Worm (Caenorhabditis elegans): Measurements from ENCODE around the gene srxa-7.

The srxa-7 gene

DNA sequence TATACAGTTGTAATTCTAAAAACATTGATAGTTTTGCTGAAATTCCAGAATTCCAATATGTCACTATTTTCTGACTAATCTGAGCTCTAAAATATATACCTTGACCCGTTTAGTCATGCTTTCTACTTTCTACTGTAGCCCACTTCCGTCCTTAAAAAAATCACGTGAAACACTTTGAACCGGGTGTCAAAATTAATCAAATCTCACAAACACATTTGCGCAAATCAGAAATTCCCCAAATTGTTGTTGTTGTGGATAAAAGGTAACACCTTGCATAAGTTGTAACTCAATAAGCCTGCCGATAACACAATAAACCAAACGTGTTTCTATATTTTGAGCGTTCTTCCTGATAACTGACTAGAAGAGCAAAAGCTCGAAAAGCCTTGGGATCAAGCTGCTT lies at the start of gene srxa-7:
TSS of gene srxa-7 (plus strand) at position 301 of the 400 bp plus-strand sequence.
- TF ChIP-seq madf-3 (GFP tag; IDR thresholded peaks at IDR 0.05) (no peak), madf-8 (GFP tag; conservative IDR thresholded peaks at IDR 0.05) (no peak), dpl-1 (GFP tag; optimal IDR thresholded peaks at IDR 0.05) (no peak), ztf-3 (GFP tag; optimal IDR thresholded peaks at IDR 0.05) (no peak), ztf-25 (GFP tag; IDR thresholded peaks at IDR 0.05) (no peak), ekl-4 (GFP tag; IDR thresholded peaks at IDR 0.05) (no peak), lag-1 (GFP tag; IDR thresholded peaks at IDR 0.05) (no peak)

- TF ChIP-seq lsl-1 (GFP tag; optimal IDR thresholded peaks at IDR 0.05) (no peak), hmg-1.2 (GFP tag; IDR thresholded peaks at IDR 0.05) (no peak), attf-5 (GFP tag; optimal IDR thresholded peaks at IDR 0.05) (no peak), ztf-25 (GFP tag; IDR thresholded peaks at IDR 0.05) (no peak)
Observed at ce11 chrV:16258142-16258541, 49.2 kb upstream of the srxa-7 start, which contains the start of gene nhr-218. TSS of gene nhr-218 (plus strand) at chrV:16258442.

DNA sequence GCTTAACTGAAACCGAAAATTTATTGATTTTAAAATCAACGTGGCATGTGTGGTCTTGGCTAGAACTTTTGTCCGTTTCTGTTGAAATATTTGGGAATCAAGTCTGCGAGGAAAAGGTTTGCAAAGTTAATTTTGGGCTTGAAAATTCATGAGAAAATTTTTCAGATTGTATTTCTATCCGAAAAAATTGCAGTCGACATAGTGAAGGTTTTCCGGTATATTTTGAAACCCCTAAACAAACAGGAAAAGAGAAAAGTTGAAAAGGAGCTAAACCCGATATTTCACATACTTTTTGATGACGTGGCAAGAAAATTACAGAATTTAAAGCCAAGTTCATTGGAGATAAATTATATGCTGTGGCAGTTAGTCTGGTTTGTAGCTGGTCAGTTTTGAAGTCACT lies 47.7 kb upstream of the srxa-7 start, which contains the start of gene nhr-127:
TSS of gene nhr-127 (plus strand) at position 301 of the 400 bp plus-strand sequence.
- TF ChIP-seq fkh-3 (tag; optimal IDR thresholded peaks at IDR 0.05) (no peak), attf-5 (GFP tag; optimal IDR thresholded peaks at IDR 0.05) (no peak), nhr-120 (GFP tag; IDR thresholded peaks at IDR 0.05) (no peak)

DNA sequence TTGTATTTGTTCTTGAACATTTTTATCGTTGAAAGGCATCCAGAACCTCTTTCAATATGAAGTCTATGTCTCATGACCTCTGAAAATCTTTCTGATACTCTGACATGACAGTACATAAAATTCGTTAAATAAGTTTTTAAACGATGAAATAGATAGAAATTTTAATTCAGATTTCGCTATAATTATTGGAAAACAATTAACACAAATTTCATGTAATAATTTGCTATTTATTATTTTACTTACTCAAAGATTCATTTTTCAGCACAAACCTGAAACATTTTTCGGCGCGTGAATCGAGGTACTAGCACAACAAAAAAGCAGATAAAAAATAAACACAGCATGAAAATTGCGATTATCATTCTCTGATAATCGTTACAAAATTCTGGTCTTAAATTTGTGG lies 40.8 kb upstream of the srxa-7 start, which contains the start of gene T13F3.4:
TSS of gene T13F3.4 (minus strand) at position 101 of the 400 bp plus-strand sequence.
- TF ChIP-seq attf-5 (GFP tag; optimal IDR thresholded peaks at IDR 0.05) (no peak), hrde-1 (tag; optimal IDR thresholded peaks at IDR 0.05; ENCODE audit: borderline replicate concordance) (no peak), F55B11.4 (tag; optimal IDR thresholded peaks at IDR 0.05; ENCODE audit: borderline replicate concordance, insufficient read depth) (no peak), B0261.1 (tag; optimal IDR thresholded peaks at IDR 0.05) (no peak), sptf-2 (GFP tag; optimal IDR thresholded peaks at IDR 0.05) (no peak), Y53F4B.3 (GFP tag; IDR thresholded peaks at IDR 0.05) (no peak), ccch-3 (GFP tag; optimal IDR thresholded peaks at IDR 0.05) (no peak), pbrm-1 (GFP tag; IDR thresholded peaks at IDR 0.05) (no peak)

DNA sequence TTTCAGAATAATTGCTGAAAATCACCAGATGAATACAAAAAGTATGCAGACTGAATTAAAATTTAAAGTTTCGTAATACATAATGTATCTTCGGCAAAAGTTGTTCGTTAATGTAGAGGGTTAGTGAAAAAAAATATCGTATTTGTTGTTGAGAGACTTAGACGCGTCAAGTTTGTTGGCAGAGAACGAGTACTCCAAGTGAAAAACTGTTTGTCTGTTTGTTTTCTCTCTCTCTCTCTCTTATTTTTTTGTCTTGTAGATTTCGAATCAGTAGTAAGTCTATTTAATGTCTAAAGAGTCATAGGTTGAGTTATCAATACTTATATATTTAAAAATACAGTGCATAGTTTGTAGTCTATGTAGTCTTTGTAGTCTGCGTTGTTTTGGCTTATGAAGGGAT lies 37.8 kb upstream of the srxa-7 start, which contains the start of the genes fbxa-2 and T13F3.8:
TSS of gene fbxa-2 (minus strand) at position 101 of the 400 bp plus-strand sequence.
TSS of gene T13F3.8 (plus strand) at position 245 of the 400 bp plus-strand sequence.
- TF ChIP-seq sptf-2 (GFP tag; optimal IDR thresholded peaks at IDR 0.05) (no peak), ceh-79 (tag; optimal IDR thresholded peaks at IDR 0.05) (no peak), Y53F4B.3 (GFP tag; IDR thresholded peaks at IDR 0.05) (no peak), tbx-9 (tag; optimal IDR thresholded peaks at IDR 0.05; ENCODE audit: borderline replicate concordance) (no peak), nhr-179 (tag; optimal IDR thresholded peaks at IDR 0.05) (no peak), snpc-1.3 (tag; optimal IDR thresholded peaks at IDR 0.05; ENCODE audit: insufficient read depth) (no peak), F39B2.1 (GFP tag; IDR thresholded peaks at IDR 0.05) (no peak), ztf-25 (GFP tag; IDR thresholded peaks at IDR 0.05) (no peak), hlh-12 (tag; optimal IDR thresholded peaks at IDR 0.05) (no peak)

- TF ChIP-seq nfyb-1 (GFP tag; IDR thresholded peaks at IDR 0.05) (no peak), lin-35 (GFP tag; optimal IDR thresholded peaks at IDR 0.05) (no peak), F10E7.11 (tag; optimal IDR thresholded peaks at IDR 0.05) (no peak), lsy-27 (tag; optimal IDR thresholded peaks at IDR 0.05; ENCODE audit: borderline replicate concordance, insufficient read depth) (no peak), pbrm-1 (GFP tag; IDR thresholded peaks at IDR 0.05) (no peak), hmg-1.2 (GFP tag; IDR thresholded peaks at IDR 0.05) (no peak), F57A8.1 (GFP tag; optimal IDR thresholded peaks at IDR 0.05) (no peak), snpc-1.1 (tag; optimal IDR thresholded peaks at IDR 0.05; ENCODE audit: insufficient read depth) (no peak), ztf-6 (GFP tag; IDR thresholded peaks at IDR 0.05) (no peak), sptf-2 (GFP tag; optimal IDR thresholded peaks at IDR 0.05) (no peak)
Observed at ce11 chrV:16271121-16271520, 36.2 kb upstream of the srxa-7 start, which contains the start of gene T13F3.6. TSS of gene T13F3.6 (minus strand) at chrV:16271221.

All from whole organism, young adult.